Fruit fly (Drosophila melanogaster) whole organism, embryonic: ENCODE results near the gene CG10140.
A peak's percentile ranks its signal among the peaks of the same experiment; 100 is the strongest.

Experiments used
- Adf1 ChIP-seq: fragments of 200-800 bp; sonication (Bioruptor generic); IDR thresholded peaks from 2 replicates; pipeline ENCODE4 v1.3.6; 2022; ENCODE audit warnings: missing biosample characterization, missing genetic modification characterization
- B-H1 ChIP-seq: fragments of 200-800 bp; sonication (Bioruptor generic); IDR thresholded peaks from 3 replicates; pipeline ENCODE4 v1.3.6; 2022; ENCODE audit warnings: missing biosample characterization, missing genetic modification characterization
- CG10147 ChIP-seq: fragments of 200-800 bp; sonication (Bioruptor generic); optimal IDR thresholded peaks from 2 replicates; lab custom pipeline; 2019; ENCODE audit warnings: missing biosample characterization, mild to moderate bottlenecking, missing genetic modification characterization, moderate library complexity
- CG10959 ChIP-seq: fragments of 200-800 bp; sonication (Bioruptor generic); IDR thresholded peaks from 2 replicates; pipeline ENCODE4 v1.3.6; 2022; ENCODE audit warnings: missing biosample characterization, missing genetic modification characterization
- CG11696 ChIP-seq: fragments of 200-800 bp; sonication (Bioruptor generic); IDR thresholded peaks from 2 replicates; pipeline ENCODE4 v1.3.6; 2022; ENCODE audit warnings: missing biosample characterization, missing genetic modification characterization
- CG12104 ChIP-seq: fragments of 200-800 bp; sonication (Bioruptor generic); optimal IDR thresholded peaks from 3 replicates; lab custom pipeline; 2016; ENCODE audit warnings: missing biosample characterization, missing genetic modification characterization
- CG13123 ChIP-seq: fragments of 200-800 bp; sonication (Bioruptor generic); optimal IDR thresholded peaks from 2 replicates; lab custom pipeline; 2016; ENCODE audit warnings: missing biosample characterization, missing genetic modification characterization
- CG13287 ChIP-seq: fragments of 200-800 bp; sonication (Bioruptor generic); IDR thresholded peaks from 2 replicates; pipeline ENCODE4 v1.3.6; 2022; ENCODE audit warnings: missing biosample characterization, missing genetic modification characterization; ENCODE audit not compliant: partially characterized antibody
- CG13894 ChIP-seq: fragments of 200-800 bp; sonication (Bioruptor generic); optimal IDR thresholded peaks from 3 replicates; lab custom pipeline; 2018; ENCODE audit warnings: missing biosample characterization, mild to moderate bottlenecking, missing genetic modification characterization, moderate library complexity
- CG14710 ChIP-seq: fragments of 200-800 bp; sonication (Bioruptor generic); optimal IDR thresholded peaks from 3 replicates; lab custom pipeline; 2019; ENCODE audit warnings: missing biosample characterization, mild to moderate bottlenecking, missing genetic modification characterization, moderate library complexity
- CG14860 ChIP-seq: fragments of 200-800 bp; sonication (Bioruptor generic); IDR thresholded peaks from 3 replicates; pipeline ENCODE4 v1.3.6; 2022; ENCODE audit warnings: missing biosample characterization, missing genetic modification characterization; ENCODE audit not compliant: partially characterized antibody
- CG15269 ChIP-seq: fragments of 200-800 bp; sonication (Bioruptor generic); optimal IDR thresholded peaks from 2 replicates; lab custom pipeline; 2018; ENCODE audit warnings: missing biosample characterization, mild to moderate bottlenecking, missing genetic modification characterization, moderate library complexity
- CG17186 ChIP-seq: fragments of 200-800 bp; sonication (Bioruptor generic); optimal IDR thresholded peaks from 3 replicates; lab custom pipeline; 2017; ENCODE audit warnings: missing biosample characterization, missing genetic modification reagents, missing genetic modification characterization
- CG17385 ChIP-seq: fragments of 200-800 bp; sonication (Bioruptor generic); optimal IDR thresholded peaks from 3 replicates; lab custom pipeline; 2018; ENCODE audit warnings: missing biosample characterization, mild to moderate bottlenecking, missing genetic modification characterization
- CG2120 ChIP-seq: fragments of 200-800 bp; sonication (Bioruptor generic); optimal IDR thresholded peaks from 3 replicates; lab custom pipeline; 2016; ENCODE audit warnings: missing biosample characterization, missing genetic modification characterization
- CG2678 ChIP-seq: fragments of 200-800 bp; sonication (Bioruptor generic); optimal IDR thresholded peaks from 3 replicates; lab custom pipeline; 2019; ENCODE audit warnings: missing biosample characterization, mild to moderate bottlenecking, missing genetic modification characterization, moderate library complexity
- CG2889 ChIP-seq: fragments of 200-800 bp; sonication (Bioruptor generic); IDR thresholded peaks from 3 replicates; pipeline ENCODE4 v1.3.6; 2022; ENCODE audit warnings: missing biosample characterization, missing genetic modification characterization
- CG33213 ChIP-seq: fragments of 200-800 bp; sonication (Bioruptor generic); optimal IDR thresholded peaks from 3 replicates; lab custom pipeline; 2016; ENCODE audit warnings: missing biosample characterization, missing genetic modification characterization
- CG3407 ChIP-seq: fragments of 200-800 bp; sonication (Bioruptor generic); optimal IDR thresholded peaks from 2 replicates; lab custom pipeline; 2018; ENCODE audit warnings: missing biosample characterization, mild to moderate bottlenecking, missing genetic modification characterization
- CG3995 ChIP-seq: fragments of 200-800 bp; sonication (Bioruptor generic); optimal IDR thresholded peaks from 3 replicates; lab custom pipeline; 2016; ENCODE audit warnings: missing biosample characterization, missing genetic modification characterization
- CG7963 ChIP-seq: fragments of 200-800 bp; sonication (Bioruptor generic); IDR thresholded peaks from 3 replicates; pipeline ENCODE4 v1.3.6; 2022; ENCODE audit warnings: missing biosample characterization, missing genetic modification characterization; ENCODE audit not compliant: partially characterized antibody
- CG9876 ChIP-seq: fragments of 200-800 bp; sonication (Bioruptor generic); optimal IDR thresholded peaks from 2 replicates; lab custom pipeline; 2016; ENCODE audit warnings: missing biosample characterization, missing genetic modification characterization
- Dp ChIP-seq: fragments of 200-800 bp; sonication (Bioruptor generic); optimal IDR thresholded peaks from 2 replicates; lab custom pipeline; 2018; ENCODE audit warnings: missing biosample characterization, mild to moderate bottlenecking, missing genetic modification characterization, moderate library complexity
- E2f2 ChIP-seq: fragments of 200-800 bp; sonication (Bioruptor generic); IDR thresholded peaks from 2 replicates; pipeline ENCODE4 v1.3.6; 2022; ENCODE audit warnings: missing biosample characterization, missing genetic modification characterization
- HHEX ChIP-seq: fragments of 200-800 bp; sonication (Bioruptor generic); optimal IDR thresholded peaks from 3 replicates; lab custom pipeline; 2017; ENCODE audit warnings: missing biosample characterization, mild to moderate bottlenecking, missing genetic modification characterization, missing genetic modification reagents
- Hsf ChIP-seq: fragments of 200-800 bp; sonication (Bioruptor generic); optimal IDR thresholded peaks from 3 replicates; lab custom pipeline; 2016; ENCODE audit warnings: missing biosample characterization, missing genetic modification characterization
- Kr ChIP-seq: fragments of 200-800 bp; sonication (Bioruptor generic); optimal IDR thresholded peaks from 2 replicates; lab custom pipeline; 2017; ENCODE audit warnings: missing biosample characterization, mild to moderate bottlenecking, missing genetic modification characterization
- NC2β ChIP-seq: fragments of 200-800 bp; sonication (Bioruptor generic); optimal IDR thresholded peaks from 2 replicates; lab custom pipeline; 2016; ENCODE audit warnings: missing biosample characterization, missing genetic modification characterization
- Nf-YC ChIP-seq: fragments of 200-800 bp; optimal IDR thresholded peaks from 3 replicates; lab custom pipeline; 2019; ENCODE audit warnings: missing biosample characterization, mild to moderate bottlenecking, missing genetic modification characterization, moderate library complexity
- Scr ChIP-seq: fragments of 200-800 bp; sonication (Bioruptor generic); IDR thresholded peaks from 2 replicates; pipeline ENCODE4 v1.3.6; 2022; ENCODE audit warnings: missing biosample characterization, missing genetic modification characterization; ENCODE audit not compliant: partially characterized antibody
- Sry-δ ChIP-seq: fragments of 200-800 bp; sonication (Bioruptor generic); optimal IDR thresholded peaks from 2 replicates; lab custom pipeline; 2016; ENCODE audit warnings: missing biosample characterization, missing genetic modification characterization
- Taf1 ChIP-seq: fragments of 200-800 bp; sonication (Bioruptor generic); IDR thresholded peaks from 2 replicates; pipeline ENCODE4 v1.3.6; 2022; ENCODE audit warnings: missing biosample characterization, missing genetic modification characterization
- amos ChIP-seq: fragments of 200-800 bp; sonication (Bioruptor generic); IDR thresholded peaks from 2 replicates; pipeline ENCODE4 v1.3.6; 2022; ENCODE audit warnings: missing biosample characterization, missing genetic modification characterization; ENCODE audit not compliant: partially characterized antibody
- br ChIP-seq: fragments of >200 bp; optimal IDR thresholded peaks from 2 replicates; lab custom pipeline; 2017
- dimm ChIP-seq: fragments of 200-800 bp; sonication (Bioruptor generic); IDR thresholded peaks from 2 replicates; pipeline ENCODE4 v1.3.6; 2022; ENCODE audit warnings: missing biosample characterization, missing genetic modification characterization
- gfzf ChIP-seq: fragments of 200-800 bp; sonication (Bioruptor generic); optimal IDR thresholded peaks from 2 replicates; lab custom pipeline; 2016; ENCODE audit warnings: missing biosample characterization, mild to moderate bottlenecking, missing genetic modification characterization, moderate library complexity
- ind ChIP-seq: fragments of 200-800 bp; sonication (Bioruptor generic); optimal IDR thresholded peaks from 3 replicates; lab custom pipeline; 2016; ENCODE audit warnings: missing biosample characterization, missing genetic modification characterization
- jigr1 ChIP-seq: fragments of 200-800 bp; sonication (Bioruptor generic); IDR thresholded peaks from 3 replicates; pipeline ENCODE4 v1.3.6; 2022; ENCODE audit warnings: missing biosample characterization, missing genetic modification characterization
- ken ChIP-seq: fragments of 200-800 bp; sonication (Bioruptor generic); IDR thresholded peaks from 3 replicates; pipeline ENCODE4 v1.3.6; 2022; ENCODE audit warnings: missing biosample characterization, missing genetic modification characterization
- lov ChIP-seq, 2 experiments: fragments of 200-800 bp in 1 of 2; fragments of >200 bp in 1 of 2; sonication (Bioruptor generic) in 1 of 2; IDR thresholded peaks in 1 of 2; optimal IDR thresholded peaks in 1 of 2; 2 replicates in 1 of 2; 3 replicates in 1 of 2; pipeline versions ENCODE4 v1.3.6 to Lab custom; 2017 to 2022; ENCODE audit warnings: missing biosample characterization in 1 of 2, missing genetic modification characterization in 1 of 2
- mld ChIP-seq: fragments of 200-800 bp; sonication (Bioruptor generic); IDR thresholded peaks from 3 replicates; pipeline ENCODE4 v1.3.6; 2022; ENCODE audit warnings: missing biosample characterization, missing genetic modification characterization; ENCODE audit not compliant: partially characterized antibody
- row ChIP-seq: fragments of 200-800 bp; sonication (Bioruptor generic); IDR thresholded peaks from 3 replicates; pipeline ENCODE4 v1.3.6; 2022; ENCODE audit warnings: missing biosample characterization, missing genetic modification characterization
- sima ChIP-seq: fragments of 200-800 bp; sonication (Bioruptor generic); optimal IDR thresholded peaks from 2 replicates; lab custom pipeline; 2016; ENCODE audit warnings: missing biosample characterization, missing genetic modification characterization
- sr ChIP-seq: fragments of 200-800 bp; sonication (Bioruptor generic); IDR thresholded peaks from 3 replicates; pipeline ENCODE4 v1.3.6; 2022; ENCODE audit warnings: missing biosample characterization, missing genetic modification characterization
- tio ChIP-seq: fragments of 200-800 bp; sonication (Bioruptor generic); optimal IDR thresholded peaks from 2 replicates; lab custom pipeline; 2017; ENCODE audit warnings: missing biosample characterization, missing genetic modification characterization, inconsistent platforms
- tna ChIP-seq: fragments of 200-800 bp; sonication (Bioruptor generic); IDR thresholded peaks from 2 replicates; pipeline ENCODE4 v1.3.6; 2022; ENCODE audit warnings: missing biosample characterization, missing genetic modification characterization; ENCODE audit not compliant: partially characterized antibody
- vnd ChIP-seq: fragments of 200-800 bp; sonication (Bioruptor generic); IDR thresholded peaks from 3 replicates; pipeline ENCODE4 v1.3.6; 2022; ENCODE audit warnings: missing biosample characterization, missing genetic modification characterization; ENCODE audit not compliant: partially characterized antibody
- wor ChIP-seq: fragments of 200-800 bp; sonication (Bioruptor generic); IDR thresholded peaks from 2 replicates; pipeline ENCODE4 v1.3.6; 2022; ENCODE audit warnings: missing biosample characterization, missing genetic modification characterization

Gene CG10140

DNA sequence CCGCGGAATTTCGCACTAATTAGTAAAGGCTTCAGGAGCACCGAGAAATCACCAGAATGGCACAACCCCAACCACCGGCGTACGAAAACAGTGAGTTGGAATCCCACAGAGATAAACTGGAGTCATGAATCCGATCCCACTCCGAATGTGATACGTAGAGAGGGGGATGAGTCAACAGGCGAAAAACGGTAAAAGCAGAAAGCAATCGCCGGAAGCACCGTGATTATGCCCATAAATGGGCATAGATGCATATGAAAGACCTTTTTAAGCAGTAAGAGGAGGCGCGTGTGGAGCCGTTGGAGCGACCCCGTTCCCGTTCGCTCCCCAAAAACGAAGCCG is 27.4 kb downstream of the CG10140 start (continued):
- TF ChIP-seq dimm (GFP tag; lab: Robert Waterston, UW) (no peak), ken (GFP tag; lab: Robert Waterston, UW) (0 out of 3 replicates have a peak, but pooled peaks have one; percentile 20), br (no peak)

DNA sequence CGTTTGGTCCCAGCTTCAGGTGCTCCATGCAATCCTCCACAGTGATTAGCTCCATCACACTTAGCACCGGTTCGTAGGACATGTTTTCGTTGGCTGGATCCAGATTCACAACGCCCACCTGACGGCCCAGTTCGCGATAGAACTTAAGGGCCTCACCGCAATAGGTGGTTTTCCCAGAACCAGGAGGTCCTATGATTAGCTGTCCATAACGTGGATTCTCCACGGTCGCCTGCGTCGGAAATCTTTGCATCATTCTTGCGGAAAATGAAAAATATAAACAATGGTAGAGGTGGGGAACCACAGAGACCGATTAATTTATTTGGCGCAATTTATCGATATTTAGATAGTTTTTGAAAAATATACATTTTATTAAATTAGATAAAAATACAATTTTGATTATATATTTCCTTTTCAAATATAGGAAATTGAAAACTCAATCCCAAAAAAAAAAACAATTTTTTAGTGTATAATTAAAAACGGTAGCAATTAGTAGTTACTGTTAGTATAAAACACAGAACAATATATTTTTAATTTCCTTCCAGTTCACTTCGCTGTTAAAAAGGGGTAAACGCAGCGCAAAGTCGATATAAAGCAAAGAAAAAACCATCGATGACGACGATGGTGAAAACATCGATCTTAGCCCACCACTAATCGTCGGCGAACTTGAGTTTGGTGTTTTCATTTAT is 27.9 kb downstream of the CG10140 start, which contains the start of the genes CG10222 and flr:
Gene CG10222 (minus strand): TSS at position 254 of the 686 bp plus-strand sequence.
Gene flr (plus strand): TSS at position 644 of the 686 bp plus-strand sequence.
- TF ChIP-seq CG33213 (GFP tag; lab: Kevin White, UChicago) (no peak), CG10959 (no peak), row (GFP tag; lab: Robert Waterston, UW) (peak; percentile 77), CG12104 (GFP tag; lab: Kevin White, UChicago) (peak; percentile 20), CG11696 (no peak), Hsf (GFP tag; lab: Kevin White, UChicago) (no peak), gfzf (GFP tag; lab: Kevin White, UChicago) (peak; percentile 10), CG7963 (GFP tag; lab: Robert Waterston, UW) (0 out of 3 replicates have a peak, but pooled peaks have one; percentile 44), Adf1 (GFP tag; lab: Robert Waterston, UW) (no peak), Nf-YC (tag; lab: Kevin White, UChicago) (peak; percentile 35), CG3995 (GFP tag; lab: Kevin White, UChicago) (peak; percentile 17), CG3407 (no peak), CG2120 (GFP tag; lab: Kevin White, UChicago) (peak; percentile 6), vnd (GFP tag; lab: Robert Waterston, UW) (peak; percentile 71), B-H1 (GFP tag; lab: Robert Waterston, UW) (no peak), Sry-δ (GFP tag; lab: Kevin White, UChicago) (peak; percentile 86), CG13123 (GFP tag; lab: Kevin White, UChicago) (no peak), ind (GFP tag; lab: Kevin White, UChicago) (peak; percentile 12), mld (GFP tag; lab: Robert Waterston, UW) (0 out of 3 replicates have a peak, but pooled peaks have one; percentile 62), Kr (GFP tag; lab: Kevin White, UChicago) (peak; percentile 98), jigr1 (GFP tag; lab: Robert Waterston, UW) (peak; percentile 14; the same call in 1 of the 3 replicates), sima (GFP tag; lab: Kevin White, UChicago) (no peak), CG9876 (GFP tag; lab: Kevin White, UChicago) (no peak), HHEX (GFP tag; lab: Kevin White, UChicago) (no peak), tio (GFP tag; lab: Kevin White, UChicago) (no peak), CG2678 (tag; lab: Kevin White, UChicago) (peak; percentile 41), CG10147 (GFP tag; lab: Kevin White, UChicago) (peak; percentile 17), amos (GFP tag; lab: Robert Waterston, UW) (peak; percentile 68), CG14860 (peak; percentile 69), CG13287 (GFP tag; lab: Robert Waterston, UW) (peak; percentile 74), CG15269 (tag; lab: Kevin White, UChicago) (peak; percentile 5), wor (GFP tag; lab: Robert Waterston, UW) (no peak), NC2β (GFP tag; lab: Kevin White, UChicago) (no peak), CG17385 (no peak), tna (GFP tag; lab: Robert Waterston, UW) (peak; percentile 22; the same call in 1 of the 2 replicates), Dp (GFP tag; lab: Kevin White, UChicago) (peak; percentile 69), CG13894 (no peak), sr (no peak), Taf1 (GFP tag; lab: Robert Waterston, UW) (no peak), CG2889 (GFP tag; lab: Robert Waterston, UW) (no peak), CG14710 (peak; percentile 58), E2f2 (peak; percentile 80), lov (optimal IDR thresholded peaks at IDR 0.05; lab: Kevin White, UChicago) (no peak), lov (GFP tag; IDR thresholded peaks at IDR 0.05; lab: Robert Waterston, UW) (no peak), Scr (GFP tag; lab: Robert Waterston, UW) (peak; percentile 87), CG17186 (GFP tag; lab: Kevin White, UChicago) (peak; percentile 62)
